Fruit fly (Drosophila melanogaster): ENCODE data around the gene CG4101.

dm6 chr3L:16634529-16634928 is 22.2 kb downstream of the CG4101 start:
- TF ChIP-seq insv (optimal IDR thresholded peaks at IDR 0.05) (no peak), h (optimal IDR thresholded peaks at IDR 0.05) (no peak), Myc (optimal IDR thresholded peaks at IDR 0.05) (no peak), psq (optimal IDR thresholded peaks at IDR 0.05) (no peak), Sin3A (optimal IDR thresholded peaks at IDR 0.05) (no peak), ttk (optimal IDR thresholded peaks at IDR 0.05) (no peak)

Measured in Kc167 (cell line).